Fruit fly (Drosophila melanogaster): ENCODE measurements around the gene lmgB.

lmgB gene

dm6 chr2L:8574947-8575346, 46.5 kb upstream of the lmgB start (continued):
- TF ChIP-seq sc (optimal IDR thresholded peaks at IDR 0.05), result no peak
- peak; percentile 86 for TF ChIP-seq sc (GFP tag; optimal IDR thresholded peaks at IDR 0.05)
- TF ChIP-seq CrebB (tag; optimal IDR thresholded peaks at IDR 0.05), result peak; percentile 68
- TF ChIP-seq kah (GFP tag; optimal IDR thresholded peaks at IDR 0.05), result peak; percentile 72
- TF ChIP-seq otp (GFP tag; IDR thresholded peaks at IDR 0.05), result peak; percentile 92
- peak; percentile 66 for TF ChIP-seq Nf-YB (GFP tag; optimal IDR thresholded peaks at IDR 0.05)
- TF ChIP-seq CG15073 (GFP tag; optimal IDR thresholded peaks at IDR 0.05), result peak; percentile 52
- peak; percentile 86 for TF ChIP-seq peb (GFP tag; IDR thresholded peaks at IDR 0.05)
- TF ChIP-seq Asciz (GFP tag; optimal IDR thresholded peaks at IDR 0.05), result peak; percentile 85
- peak; percentile 87 for TF ChIP-seq croc (GFP tag; conservative IDR thresholded peaks at IDR 0.05)
- TF ChIP-seq br (optimal IDR thresholded peaks at IDR 0.05), result no peak
- TF ChIP-seq Sox102F (GFP tag; optimal IDR thresholded peaks at IDR 0.05), result peak; percentile 93
- peak; percentile 5 for TF ChIP-seq YL-1 (GFP tag; optimal IDR thresholded peaks at IDR 0.05)
- peak; percentile 80 for TF ChIP-seq CG1233 (GFP tag; optimal IDR thresholded peaks at IDR 0.05)
- TF ChIP-seq Sin3A (optimal IDR thresholded peaks at IDR 0.05), result no peak
- peak; percentile 62 for TF ChIP-seq CG17186 (GFP tag; optimal IDR thresholded peaks at IDR 0.05)
- TF ChIP-seq CG11247 (GFP tag; IDR thresholded peaks at IDR 0.05), result peak; percentile 67; the same call in 1 of the 2 replicates
- TF ChIP-seq al (GFP tag; IDR thresholded peaks at IDR 0.05), result peak; percentile 39; the same call in 1 of the 2 replicates
- TF ChIP-seq sd (tag; optimal IDR thresholded peaks at IDR 0.05), result peak; percentile 4
- TF ChIP-seq gro (GFP tag; optimal IDR thresholded peaks at IDR 0.05), result no peak
- no peak for TF ChIP-seq ham (GFP tag; IDR thresholded peaks at IDR 0.05)
- peak; percentile 83 for TF ChIP-seq CG30403 (GFP tag; optimal IDR thresholded peaks at IDR 0.05)
- TF ChIP-seq CG14710 (tag; optimal IDR thresholded peaks at IDR 0.05), result peak; percentile 87
- TF ChIP-seq trh (GFP tag; optimal IDR thresholded peaks at IDR 0.05), result peak; percentile 69
- TF ChIP-seq sens (GFP tag), result peak; percentile 96
- TF ChIP-seq Chrac-16 (GFP tag; optimal IDR thresholded peaks at IDR 0.05), result peak; percentile 81
- TF ChIP-seq gsb-n (tag; optimal IDR thresholded peaks at IDR 0.05), result peak; percentile 92
- peak; percentile 78 for TF ChIP-seq CG30431 (GFP tag; optimal IDR thresholded peaks at IDR 0.05)
- TF ChIP-seq CG10543 (GFP tag; optimal IDR thresholded peaks at IDR 0.05), result no peak
- TF ChIP-seq Opbp (GFP tag; IDR thresholded peaks at IDR 0.05; ENCODE audit: partially characterized antibody), result no peak
- peak; percentile 45 for TF ChIP-seq CG2116 (GFP tag; optimal IDR thresholded peaks at IDR 0.05)
- no peak for TF ChIP-seq BEAF-32 (GFP tag; optimal IDR thresholded peaks at IDR 0.05)
- peak; percentile 13 for TF ChIP-seq dm (GFP tag; optimal IDR thresholded peaks at IDR 0.05)
- TF ChIP-seq maf-S (GFP tag; optimal IDR thresholded peaks at IDR 0.05), result no peak
- peak; percentile 81 for TF ChIP-seq CG15269 (tag; optimal IDR thresholded peaks at IDR 0.05)
- peak; percentile 83 for TF ChIP-seq dimm (GFP tag; IDR thresholded peaks at IDR 0.05)
- TF ChIP-seq odd (GFP tag; optimal IDR thresholded peaks at IDR 0.05), result peak; percentile 79
- peak; percentile 77 for TF ChIP-seq Sox100B (GFP tag; optimal IDR thresholded peaks at IDR 0.05)
- TF ChIP-seq disco-r (GFP tag; optimal IDR thresholded peaks at IDR 0.05), result no peak

dm6 chr2L:8574258-8574657, 45.8 kb upstream of the lmgB start:
- TF ChIP-seq gem (tag; optimal IDR thresholded peaks at IDR 0.05) (peak; percentile 33), Atf3 (GFP tag; optimal IDR thresholded peaks at IDR 0.05) (no peak), CG11695 (GFP tag; IDR thresholded peaks at IDR 0.05) (no peak), CoRest (tag; optimal IDR thresholded peaks at IDR 0.05) (no peak), jumu (GFP tag; optimal IDR thresholded peaks at IDR 0.05) (no peak), CG31365 (tag; optimal IDR thresholded peaks at IDR 0.05) (no peak), bsh (GFP tag; optimal IDR thresholded peaks at IDR 0.05) (peak in 1 of 2 experiments; percentile 23)
